Fruit fly (Drosophila melanogaster) S2 (cell line): ENCODE data around the gene dib.

Experiments
- CG8478 ChIP-seq: fragments of >200 bp; optimal IDR thresholded peaks from 2 replicates; lab custom pipeline; 2018
- CTCF ChIP-seq, 2 experiments: fragments of >200 bp; optimal IDR thresholded peaks; 2 replicates each; lab custom pipeline; 2018

DNA sequence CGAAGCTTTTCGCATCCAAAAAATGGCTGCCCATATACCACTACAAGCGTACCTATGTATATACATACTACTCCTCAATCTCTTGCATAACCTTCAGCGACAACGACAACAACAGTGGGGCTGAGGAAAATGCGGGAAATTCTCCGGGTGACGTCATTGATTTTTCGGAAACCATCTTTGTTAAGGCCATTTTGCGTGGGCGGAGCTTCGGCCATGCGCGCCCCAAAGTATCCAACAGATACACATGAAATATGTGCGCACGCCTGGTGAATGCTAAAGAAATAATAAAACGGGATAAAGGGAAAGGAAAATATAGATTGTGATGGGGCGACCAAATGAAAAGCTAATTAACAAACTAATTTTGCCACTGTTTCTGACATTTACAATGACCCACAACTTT is 23.8 kb downstream of the dib start:
- TF ChIP-seq CTCF (optimal IDR thresholded peaks at IDR 0.05; lab: Kevin White, UChicago) (no peak), CG8478 (no peak)
